Fruit fly (Drosophila melanogaster): Measurements from ENCODE around the gene CG8534.

The CG8534 gene

dm6 chr3R:9762955-9763931, 49.3 kb upstream of the CG8534 start, which contains the start of the genes Snap24 and CG8478 (continued):
- no peak for TF ChIP-seq az2 (GFP tag; optimal IDR thresholded peaks at IDR 0.05)
- peak; percentile 57; the same call in 2 of the 3 replicates for TF ChIP-seq CG7963 (GFP tag; IDR thresholded peaks at IDR 0.05; ENCODE audit: partially characterized antibody)
- peak; percentile 57 for TF ChIP-seq CG2129 (GFP tag; IDR thresholded peaks at IDR 0.05; ENCODE audit: partially characterized antibody)
- TF ChIP-seq CG11247 (GFP tag; IDR thresholded peaks at IDR 0.05): no peak
- TF ChIP-seq Scr (GFP tag; IDR thresholded peaks at IDR 0.05; ENCODE audit: partially characterized antibody): peak; percentile 79
- no peak for TF ChIP-seq CG13775 (GFP tag; optimal IDR thresholded peaks at IDR 0.05)
- TF ChIP-seq H2.0 (GFP tag; IDR thresholded peaks at IDR 0.05): no peak
- no peak for TF ChIP-seq Adf1 (GFP tag; IDR thresholded peaks at IDR 0.05)
- no peak for TF ChIP-seq Mad (GFP tag; optimal IDR thresholded peaks at IDR 0.05)
- TF ChIP-seq HmgD (GFP tag; optimal IDR thresholded peaks at IDR 0.05): no peak
- no peak for TF ChIP-seq CG7928 (GFP tag; optimal IDR thresholded peaks at IDR 0.05)
- TF ChIP-seq CG2116 (GFP tag; optimal IDR thresholded peaks at IDR 0.05): peak; percentile 66
- TF ChIP-seq CG18599 (GFP tag; optimal IDR thresholded peaks at IDR 0.05): no peak
- TF ChIP-seq CG42726 (GFP tag; IDR thresholded peaks at IDR 0.05; ENCODE audit: partially characterized antibody): peak; percentile 45; the same call in 1 of the 2 replicates
- no peak for TF ChIP-seq vfl (GFP tag; optimal IDR thresholded peaks at IDR 0.05)
- TF ChIP-seq bcd (GFP tag; optimal IDR thresholded peaks at IDR 0.05): no peak
- TF ChIP-seq Vsx1 (GFP tag; optimal IDR thresholded peaks at IDR 0.05): no peak
- TF ChIP-seq CTCF (GFP tag; optimal IDR thresholded peaks at IDR 0.05): no peak
- no peak for TF ChIP-seq H15 (GFP tag; IDR thresholded peaks at IDR 0.05)
- TF ChIP-seq cg (GFP tag; optimal IDR thresholded peaks at IDR 0.05): no peak
- TF ChIP-seq CG3995 (GFP tag; optimal IDR thresholded peaks at IDR 0.05): no peak
- TF ChIP-seq ab (GFP tag; optimal IDR thresholded peaks at IDR 0.05): no peak
- TF ChIP-seq CG1602 (GFP tag; optimal IDR thresholded peaks at IDR 0.05): no peak
- TF ChIP-seq CG30403 (GFP tag; optimal IDR thresholded peaks at IDR 0.05): peak; percentile 30
- TF ChIP-seq CG7839 (tag; optimal IDR thresholded peaks at IDR 0.05): no peak
- no peak for TF ChIP-seq D19B (GFP tag; optimal IDR thresholded peaks at IDR 0.05)
- TF ChIP-seq croc (GFP tag; conservative IDR thresholded peaks at IDR 0.05): no peak
- TF ChIP-seq Fer2 (tag; optimal IDR thresholded peaks at IDR 0.05): no peak
- no peak for TF ChIP-seq dmrt11E (tag; optimal IDR thresholded peaks at IDR 0.05)
- no peak for TF ChIP-seq Fer3 (tag; optimal IDR thresholded peaks at IDR 0.05)
- no peak for TF ChIP-seq Aef1 (GFP tag; IDR thresholded peaks at IDR 0.05)
- no peak for TF ChIP-seq Hey (tag; optimal IDR thresholded peaks at IDR 0.05)
- peak; percentile 13 for TF ChIP-seq Xbp1 (GFP tag; optimal IDR thresholded peaks at IDR 0.05)
- no peak for TF ChIP-seq gt (GFP tag; IDR thresholded peaks at IDR 0.05)
- no peak for TF ChIP-seq Doc2 (GFP tag; IDR thresholded peaks at IDR 0.05)
- TF ChIP-seq vvl (GFP tag; IDR thresholded peaks at IDR 0.05): no peak; the same call in 1 of the 2 replicates
- TF ChIP-seq Optix (GFP tag; IDR thresholded peaks at IDR 0.05): no peak
- peak; percentile 61 for TF ChIP-seq hb (GFP tag; IDR thresholded peaks at IDR 0.05; ENCODE audit: partially characterized antibody)
- peak; percentile 33 for TF ChIP-seq Camta (GFP tag; optimal IDR thresholded peaks at IDR 0.05)
- TF ChIP-seq CG10147 (GFP tag; optimal IDR thresholded peaks at IDR 0.05): no peak
- no peak for TF ChIP-seq ap (GFP tag; IDR thresholded peaks at IDR 0.05)
- no peak for TF ChIP-seq shn (GFP tag; optimal IDR thresholded peaks at IDR 0.05)
- no peak for TF ChIP-seq Sin3A (optimal IDR thresholded peaks at IDR 0.05)
- peak; percentile 70 for TF ChIP-seq row (GFP tag; IDR thresholded peaks at IDR 0.05)
- no peak for TF ChIP-seq Rx (GFP tag; IDR thresholded peaks at IDR 0.05)
- no peak for TF ChIP-seq ttk (GFP tag; IDR thresholded peaks at IDR 0.05)
- peak; percentile 22 for TF ChIP-seq phol (tag; optimal IDR thresholded peaks at IDR 0.05)
- TF ChIP-seq bab2 (GFP tag; optimal IDR thresholded peaks at IDR 0.05): no peak
- TF ChIP-seq CG10267 (tag; optimal IDR thresholded peaks at IDR 0.05): peak; percentile 93
- TF ChIP-seq CG12071 (GFP tag; optimal IDR thresholded peaks at IDR 0.05): no peak

All from whole organism, embryonic.